Worm (Caenorhabditis elegans) whole organism, early embryonic: Measurements from ENCODE around the gene F58B4.5.

Experiments
- B0310.2 ChIP-seq: sonication (generic microtip); optimal IDR thresholded peaks from 2 replicates; lab custom pipeline; 2016; ENCODE audit warnings: mild to moderate bottlenecking, missing genetic modification characterization, missing compliant biosample characterization
- F13C5.2 ChIP-seq: sonication (generic microtip); optimal IDR thresholded peaks from 2 replicates; lab custom pipeline; 2017; ENCODE audit warnings: mild to moderate bottlenecking, missing genetic modification characterization, inconsistent platforms, missing compliant biosample characterization
- aly-1 ChIP-seq: sonication (generic microtip); optimal IDR thresholded peaks from 2 replicates; lab custom pipeline; 2016; ENCODE audit warnings: missing genetic modification characterization, missing compliant biosample characterization
- ama-1 ChIP-seq: fragments of 150-350 bp; optimal IDR thresholded peaks from 2 replicates; lab custom pipeline; 2014
- ceh-13 ChIP-seq: fragments of 200-800 bp; sonication (Bioruptor generic); optimal IDR thresholded peaks from 2 replicates; lab custom pipeline; 2018; ENCODE audit warnings: mild to moderate bottlenecking, missing genetic modification characterization, missing compliant biosample characterization
- ceh-36 ChIP-seq: sonication (generic microtip); optimal IDR thresholded peaks from 2 replicates; lab custom pipeline; 2016; ENCODE audit warnings: missing genetic modification characterization, inconsistent platforms, missing compliant biosample characterization
- ets-7 ChIP-seq: sonication (generic microtip); optimal IDR thresholded peaks from 2 replicates; lab custom pipeline; 2016; ENCODE audit warnings: missing genotype, missing genetic modification characterization, missing compliant biosample characterization
- flt-1 ChIP-seq: fragments of 200-800 bp; sonication (Bioruptor generic); IDR thresholded peaks from 2 replicates; pipeline ENCODE4 v1.3.6; 2022; ENCODE audit warnings: missing genetic modification characterization, missing compliant biosample characterization
- hmbx-1 ChIP-seq: sonication (generic microtip); optimal IDR thresholded peaks from 2 replicates; lab custom pipeline; 2016; ENCODE audit warnings: mild to moderate bottlenecking, missing genetic modification characterization, missing compliant biosample characterization
- hmg-4 ChIP-seq: fragments of 200-800 bp; sonication (Bioruptor generic); optimal IDR thresholded peaks from 2 replicates; lab custom pipeline; 2018; ENCODE audit warnings: mild to moderate bottlenecking, missing genetic modification characterization, missing compliant biosample characterization
- hnd-1 ChIP-seq: sonication (generic microtip); optimal IDR thresholded peaks from 2 replicates; lab custom pipeline; 2016; ENCODE audit warnings: missing genetic modification characterization, missing compliant biosample characterization
- pes-1 ChIP-seq: fragments of 200-800 bp; sonication (Bioruptor generic); IDR thresholded peaks from 2 replicates; pipeline ENCODE4 v1.3.6; 2022; ENCODE audit warnings: missing genetic modification reagents, missing genetic modification characterization, missing compliant biosample characterization
- scrt-1 ChIP-seq: fragments of 200-800 bp; sonication (Bioruptor generic); IDR thresholded peaks from 2 replicates; pipeline ENCODE4 v1.3.6; 2022; ENCODE audit warnings: missing genetic modification characterization, missing compliant biosample characterization
- sea-1 ChIP-seq: fragments of 200-800 bp; sonication (Bioruptor generic); conservative IDR thresholded peaks from 2 replicates; pipeline ENCODE4 v1.3.6; 2022; ENCODE audit warnings: missing genetic modification characterization, missing compliant biosample characterization
- tbx-11 ChIP-seq: fragments of 200-800 bp; sonication (Bioruptor generic); IDR thresholded peaks from 2 replicates; pipeline ENCODE4 v1.3.6; 2022; ENCODE audit warnings: missing genetic modification characterization, missing compliant biosample characterization
- tbx-37 ChIP-seq: fragments of 200-800 bp; sonication (Bioruptor generic); conservative IDR thresholded peaks from 2 replicates; pipeline ENCODE4 v1.3.6; 2022; ENCODE audit warnings: missing genetic modification reagents, missing genetic modification characterization, missing compliant biosample characterization
- tra-4 ChIP-seq: sonication (generic microtip); optimal IDR thresholded peaks from 2 replicates; lab custom pipeline; 2017; ENCODE audit warnings: missing genetic modification characterization, missing compliant biosample characterization

F58B4.5 gene

DNA sequence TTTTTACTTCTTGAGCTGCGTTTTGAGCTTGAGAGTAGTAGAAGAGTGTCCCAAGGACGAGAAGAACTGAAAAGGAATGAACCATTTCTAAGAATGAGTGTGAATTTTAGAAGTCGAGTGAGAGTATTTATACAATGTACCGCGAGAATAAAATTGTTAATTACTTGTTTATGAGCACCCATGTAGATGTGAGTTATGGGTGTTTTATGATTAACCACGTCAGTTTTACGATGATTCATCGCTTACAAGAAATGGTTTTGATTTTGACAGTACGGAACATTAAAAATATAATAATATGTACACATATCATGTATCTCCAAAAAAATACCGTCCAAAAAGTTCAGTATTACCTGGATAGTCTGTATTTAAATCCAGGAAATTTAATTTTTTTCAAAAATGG is 21.8 kb downstream of the F58B4.5 start, which contains the start of gene clec-221:
Gene clec-221, minus strand, starts transcription at position 101 of the 400 bp plus-strand sequence.
- TF ChIP-seq hnd-1 (tag; lab: Kevin White, UChicago) (no peak), tbx-37 (GFP tag; lab: Robert Waterston, UW) (no peak), hmbx-1 (tag; lab: Kevin White, UChicago) (no peak), ets-7 (tag; lab: Kevin White, UChicago) (no peak), ama-1 (lab: Kevin White, UChicago) (no peak), B0310.2 (tag; lab: Kevin White, UChicago) (no peak), tbx-11 (GFP tag; lab: Robert Waterston, UW) (no peak), ceh-13 (GFP tag; lab: Kevin White, UChicago) (no peak), flt-1 (GFP tag; lab: Robert Waterston, UW) (no peak), sea-1 (no peak), F13C5.2 (tag; lab: Kevin White, UChicago) (no peak), aly-1 (tag; lab: Kevin White, UChicago) (no peak), hmg-4 (GFP tag; lab: Kevin White, UChicago) (no peak), pes-1 (no peak), scrt-1 (GFP tag; lab: Robert Waterston, UW) (no peak), ceh-36 (tag; lab: Kevin White, UChicago) (no peak), tra-4 (tag; lab: Kevin White, UChicago) (no peak)

DNA sequence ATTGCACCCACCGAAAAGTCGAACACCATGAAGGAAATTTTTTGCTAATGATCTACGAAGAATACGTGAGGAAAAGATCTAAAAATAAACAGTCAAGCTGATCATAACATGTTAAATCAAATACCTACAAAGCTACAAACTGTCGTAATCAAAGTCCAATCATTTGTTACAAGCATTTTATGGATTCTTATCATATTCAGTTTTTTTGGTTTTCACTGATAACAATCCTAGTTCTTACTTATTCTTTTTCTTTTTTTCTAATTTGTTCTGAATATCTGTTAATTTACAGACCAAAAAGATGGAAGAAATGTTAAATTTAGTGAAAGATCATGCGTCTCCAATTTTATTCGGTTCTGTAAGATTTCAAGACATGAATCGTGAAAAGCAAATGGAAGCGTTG is 22.3 kb downstream of the F58B4.5 start, which contains the start of gene F17C11.6:
Gene F17C11.6, plus strand, starts transcription at position 290 of the 400 bp plus-strand sequence.
- TF ChIP-seq aly-1 (tag; lab: Kevin White, UChicago), result no peak
- no peak for TF ChIP-seq scrt-1 (GFP tag; lab: Robert Waterston, UW)
- TF ChIP-seq ets-7 (tag; lab: Kevin White, UChicago), result no peak
- TF ChIP-seq flt-1 (GFP tag; lab: Robert Waterston, UW), result no peak
- no peak for TF ChIP-seq ceh-36 (tag; lab: Kevin White, UChicago)
- no peak for TF ChIP-seq tbx-11 (GFP tag; lab: Robert Waterston, UW)

DNA sequence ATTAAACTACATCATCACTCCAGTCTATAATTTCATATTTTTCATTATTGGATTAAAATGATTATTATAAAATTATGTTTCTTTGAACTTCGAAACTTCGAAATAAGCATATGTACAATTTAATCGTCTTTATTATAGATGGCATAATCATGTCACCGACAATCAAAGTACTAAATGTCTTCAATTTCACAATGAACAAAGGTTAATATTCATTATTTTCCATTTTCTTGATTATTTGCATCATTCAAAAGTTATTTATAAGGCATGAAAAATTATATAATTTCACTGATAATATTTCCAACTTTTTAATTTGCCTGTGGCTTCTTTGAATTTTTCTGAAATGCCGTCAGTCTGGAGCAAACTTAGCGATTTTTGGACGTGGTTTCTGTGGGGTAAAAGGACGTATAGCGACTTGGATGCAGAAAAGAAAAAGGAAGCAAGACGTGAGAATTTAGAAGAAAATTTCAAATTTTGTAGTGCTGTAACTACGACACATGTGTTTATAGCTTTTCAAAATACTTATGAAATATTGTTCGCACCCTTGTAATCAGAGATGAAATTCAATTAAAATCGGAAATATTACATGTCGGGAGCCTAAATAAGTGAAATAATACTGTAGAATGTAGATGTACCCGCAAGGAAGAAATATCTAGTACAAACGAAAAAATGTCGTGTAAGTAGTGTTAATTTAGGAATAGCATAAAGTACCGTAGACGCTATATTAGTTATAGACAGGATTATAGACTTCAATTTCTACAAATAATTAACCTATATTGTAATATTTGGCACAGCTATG is 23.4 kb downstream of the F58B4.5 start, which contains the start of gene F17C11.13:
Gene F17C11.13, plus strand, starts transcription at position 243 of the 796 bp plus-strand sequence.
- TF ChIP-seq tra-4 (tag; lab: Kevin White, UChicago) (no peak), flt-1 (GFP tag; lab: Robert Waterston, UW) (no peak), tbx-37 (GFP tag; lab: Robert Waterston, UW) (no peak), ets-7 (tag; lab: Kevin White, UChicago) (no peak)

- peak; percentile 37 for TF ChIP-seq ama-1 (lab: Kevin White, UChicago)
- TF ChIP-seq tra-4 (tag; lab: Kevin White, UChicago), result no peak
- no peak for TF ChIP-seq hmg-4 (GFP tag; lab: Kevin White, UChicago)
- no peak for TF ChIP-seq hmbx-1 (tag; lab: Kevin White, UChicago)
- TF ChIP-seq B0310.2 (tag; lab: Kevin White, UChicago), result no peak
Observed at ce11 chrV:10958322-10958900, 25.9 kb downstream of the F58B4.5 start, which contains the start of gene pigt-1. Gene pigt-1, minus strand, starts transcription at chrV:10958821.

ce11 chrV:10960544-10960943 is 28.1 kb downstream of the F58B4.5 start, which contains the start of gene vps-36:
Gene vps-36, minus strand, starts transcription at chrV:10960669.
- TF ChIP-seq ama-1 (lab: Kevin White, UChicago) (no peak), pes-1 (no peak), hnd-1 (tag; lab: Kevin White, UChicago) (no peak), B0310.2 (tag; lab: Kevin White, UChicago) (no peak), tra-4 (tag; lab: Kevin White, UChicago) (no peak), hmg-4 (GFP tag; lab: Kevin White, UChicago) (no peak), scrt-1 (GFP tag; lab: Robert Waterston, UW) (no peak), aly-1 (tag; lab: Kevin White, UChicago) (no peak), tbx-11 (GFP tag; lab: Robert Waterston, UW) (no peak), ceh-36 (tag; lab: Kevin White, UChicago) (no peak), tbx-37 (GFP tag; lab: Robert Waterston, UW) (no peak), ets-7 (tag; lab: Kevin White, UChicago) (no peak)

DNA sequence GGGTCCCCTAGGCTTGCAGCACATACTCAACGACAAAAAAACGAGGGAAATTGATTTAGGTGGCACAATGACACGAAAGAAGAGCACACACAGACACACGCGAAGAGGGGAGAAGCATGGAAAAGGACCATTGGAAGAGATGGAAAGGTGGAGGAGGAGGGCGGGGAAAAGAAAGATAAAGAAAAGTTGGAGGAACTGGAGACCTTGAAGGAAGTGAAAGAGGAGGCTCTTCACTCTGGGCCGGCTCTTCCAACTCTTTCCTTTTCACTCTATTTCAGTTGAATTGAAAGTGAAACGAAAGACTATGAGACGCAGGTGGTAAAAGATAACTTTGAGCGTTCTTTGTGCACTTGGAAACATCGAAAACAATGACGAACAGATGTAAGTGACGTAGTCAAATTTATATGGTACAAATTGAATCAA is 29.0 kb downstream of the F58B4.5 start:
- no peak for TF ChIP-seq scrt-1 (GFP tag; lab: Robert Waterston, UW)
- TF ChIP-seq flt-1 (GFP tag; lab: Robert Waterston, UW), result no peak
- TF ChIP-seq hmg-4 (GFP tag; lab: Kevin White, UChicago), result no peak
- no peak for TF ChIP-seq pes-1
- no peak for TF ChIP-seq tbx-11 (GFP tag; lab: Robert Waterston, UW)
- TF ChIP-seq ama-1 (lab: Kevin White, UChicago), result no peak
- TF ChIP-seq ceh-13 (GFP tag; lab: Kevin White, UChicago), result no peak
- no peak for TF ChIP-seq ets-7 (tag; lab: Kevin White, UChicago)

- TF ChIP-seq tra-4 (tag; lab: Kevin White, UChicago) (no peak), F13C5.2 (tag; lab: Kevin White, UChicago) (peak; percentile 74), tbx-11 (GFP tag; lab: Robert Waterston, UW) (no peak), scrt-1 (GFP tag; lab: Robert Waterston, UW) (no peak), hmbx-1 (tag; lab: Kevin White, UChicago) (no peak)
Observed at ce11 chrV:10965501-10965900, 33.0 kb downstream of the F58B4.5 start, which contains the start of the genes ctf-4 and eef-1G. Gene ctf-4, minus strand, starts transcription at chrV:10965539. Gene eef-1G, plus strand, starts transcription at chrV:10965719.
